Fruit fly (Drosophila melanogaster) whole organism, prepupa: ENCODE data around the gene Gfat2.

Experiments
- CG11762 ChIP-seq: fragments of 200-800 bp; sonication (Bioruptor generic); optimal IDR thresholded peaks from 3 replicates; lab custom pipeline; 2016; ENCODE audit warnings: missing biosample characterization, missing genetic modification characterization; ENCODE audit not compliant: insufficient read depth
- CG11902 ChIP-seq: fragments of 200-800 bp; sonication (Bioruptor generic); optimal IDR thresholded peaks from 3 replicates; lab custom pipeline; 2016; ENCODE audit warnings: missing biosample characterization, missing genetic modification characterization
- CG3919 ChIP-seq: fragments of 200-800 bp; sonication (Bioruptor generic); optimal IDR thresholded peaks from 3 replicates; lab custom pipeline; 2016; ENCODE audit warnings: missing biosample characterization, missing genetic modification characterization
- CG6854 ChIP-seq: fragments of 200-800 bp; sonication (Bioruptor generic); optimal IDR thresholded peaks from 2 replicates; lab custom pipeline; 2017; ENCODE audit warnings: missing biosample characterization, mild to moderate bottlenecking, missing genetic modification characterization
- Eip93F ChIP-seq: fragments of 200-800 bp; sonication (Bioruptor generic); optimal IDR thresholded peaks from 2 replicates; lab custom pipeline; 2016; ENCODE audit warnings: missing biosample characterization, mild to moderate bottlenecking, missing genetic modification characterization
- Ets96B ChIP-seq: fragments of 200-800 bp; optimal IDR thresholded peaks from 2 replicates; lab custom pipeline; 2019; ENCODE audit warnings: missing biosample characterization, mild to moderate bottlenecking, missing genetic modification characterization, moderate library complexity
- Met ChIP-seq: fragments of 200-800 bp; sonication (Bioruptor generic); optimal IDR thresholded peaks from 3 replicates; lab custom pipeline; 2016; ENCODE audit warnings: missing biosample characterization, missing genetic modification characterization
- Smox ChIP-seq: fragments of 200-800 bp; sonication (Bioruptor generic); optimal IDR thresholded peaks from 3 replicates; lab custom pipeline; 2016; ENCODE audit warnings: missing biosample characterization, missing genetic modification characterization
- Sox15 ChIP-seq: fragments of 200-800 bp; sonication (Bioruptor generic); optimal IDR thresholded peaks from 3 replicates; lab custom pipeline; 2016; ENCODE audit warnings: missing biosample characterization, missing genetic modification characterization
- achi ChIP-seq: fragments of 200-800 bp; sonication (Bioruptor generic); optimal IDR thresholded peaks from 3 replicates; lab custom pipeline; 2016; ENCODE audit warnings: missing biosample characterization, missing genetic modification characterization
- acj6 ChIP-seq: fragments of 200-800 bp; sonication (Bioruptor generic); optimal IDR thresholded peaks from 3 replicates; lab custom pipeline; 2016; ENCODE audit warnings: missing biosample characterization, missing genetic modification characterization
- esn ChIP-seq: fragments of 200-800 bp; sonication (Bioruptor generic); optimal IDR thresholded peaks from 2 replicates; lab custom pipeline; 2016; ENCODE audit warnings: missing biosample characterization, mild to moderate bottlenecking, missing genetic modification characterization, moderate library complexity
- net ChIP-seq: fragments of 200-800 bp; sonication (Bioruptor generic); optimal IDR thresholded peaks from 3 replicates; lab custom pipeline; 2016; ENCODE audit warnings: missing biosample characterization, missing genetic modification characterization
- pdm3 ChIP-seq: fragments of 200-800 bp; sonication (Bioruptor generic); optimal IDR thresholded peaks from 3 replicates; lab custom pipeline; 2016; ENCODE audit warnings: missing biosample characterization, missing genetic modification characterization

DNA sequence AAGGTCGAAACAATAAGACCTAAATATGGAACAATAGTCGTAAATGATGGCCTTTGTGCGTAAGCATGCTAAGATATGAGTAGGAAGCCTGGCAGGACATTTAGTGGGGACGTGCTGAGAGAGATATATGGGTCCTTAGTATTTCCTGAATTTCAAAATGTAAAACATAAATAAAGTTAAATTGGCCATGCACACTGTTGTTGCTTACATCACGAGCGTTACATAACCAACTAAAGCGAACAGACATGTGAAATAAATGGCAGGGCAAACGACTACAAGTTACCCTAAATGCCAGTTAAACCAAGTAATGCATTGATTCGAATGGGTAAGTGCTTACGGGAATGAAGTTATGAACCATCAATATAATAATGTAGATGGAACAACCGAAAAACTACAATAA, 36.2 kb upstream of the Gfat2 start:
- no peak for TF ChIP-seq Sox15 (GFP tag; lab: Kevin White, UChicago)
- TF ChIP-seq CG11762: no peak
- TF ChIP-seq Ets96B (tag; lab: Kevin White, UChicago): no peak
- TF ChIP-seq acj6 (GFP tag; lab: Kevin White, UChicago): no peak
- TF ChIP-seq achi (GFP tag; lab: Kevin White, UChicago): no peak
- TF ChIP-seq pdm3 (GFP tag; lab: Kevin White, UChicago): no peak
- TF ChIP-seq net (GFP tag; lab: Kevin White, UChicago): no peak
- no peak for TF ChIP-seq Eip93F (GFP tag; lab: Kevin White, UChicago)
- TF ChIP-seq CG11902: no peak
- no peak for TF ChIP-seq Met
- no peak for TF ChIP-seq CG6854 (GFP tag; lab: Kevin White, UChicago)
- TF ChIP-seq esn: no peak
- TF ChIP-seq CG3919 (GFP tag; lab: Kevin White, UChicago): no peak
- TF ChIP-seq Smox (GFP tag; lab: Kevin White, UChicago): no peak
